Worm (Caenorhabditis elegans) whole organism, L4/young adult: ENCODE data around the gene psa-3.

Source experiments
- W03F9.2 ChIP-seq: fragments of 150-350 bp; optimal IDR thresholded peaks from 2 replicates; lab custom pipeline; 2014; ENCODE audit warnings: missing biosample characterization, missing genetic modification characterization
- dao-5 ChIP-seq: sonication (generic microtip); optimal IDR thresholded peaks from 2 replicates; lab custom pipeline; 2016; ENCODE audit warnings: missing genotype, missing genetic modification characterization, moderate library complexity, missing compliant biosample characterization
- him-1 ChIP-seq: sonication (generic microtip); optimal IDR thresholded peaks from 2 replicates; lab custom pipeline; 2016; ENCODE audit warnings: missing genotype, missing genetic modification reagents, missing genetic modification characterization, missing compliant biosample characterization

DNA sequence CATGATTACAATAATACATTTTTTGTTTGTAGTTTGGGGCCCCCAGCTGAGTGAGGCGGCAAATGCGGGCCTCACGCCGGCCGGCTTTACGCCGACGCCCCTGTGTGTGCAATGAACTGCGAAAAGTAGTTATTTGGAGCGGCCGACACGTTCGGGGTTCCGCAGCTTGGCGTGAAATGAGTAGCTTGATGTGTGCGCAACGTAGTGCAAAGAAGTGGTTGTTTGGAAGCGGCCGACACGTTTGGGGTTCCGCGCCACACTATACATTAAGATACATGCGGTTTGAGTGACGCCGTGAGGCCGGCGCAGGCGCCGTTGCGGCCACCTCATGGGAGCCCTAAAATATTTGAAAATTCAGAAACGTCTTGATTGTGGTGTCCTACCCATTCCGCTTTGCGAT, 60.9 kb downstream of the psa-3 start:
- no peak for TF ChIP-seq W03F9.2 (tag; lab: Kevin White, UChicago)
- no peak for TF ChIP-seq him-1
- no peak for TF ChIP-seq dao-5 (tag; lab: Kevin White, UChicago)
